Fruit fly (Drosophila melanogaster) whole organism, prepupa: ENCODE data around the gene Ugalt.
A peak's percentile ranks its signal among the peaks of the same experiment; 100 is the strongest.

Source experiments
- Blimp-1 ChIP-seq: fragments of 200-800 bp; sonication (Bioruptor generic); optimal IDR thresholded peaks from 3 replicates; lab custom pipeline; 2017; ENCODE audit warnings: missing biosample characterization, missing genetic modification characterization, mild to moderate bottlenecking, moderate library complexity, missing genetic modification reagents
- CG10631 ChIP-seq: fragments of 200-800 bp; sonication (Bioruptor generic); optimal IDR thresholded peaks from 2 replicates; lab custom pipeline; 2016; ENCODE audit warnings: missing biosample characterization, missing genetic modification characterization
- CG11294 ChIP-seq: fragments of 200-800 bp; sonication (Bioruptor generic); IDR thresholded peaks from 2 replicates; pipeline ENCODE4 v1.3.6; 2022; ENCODE audit warnings: missing biosample characterization, missing genetic modification characterization
- CG11762 ChIP-seq: fragments of 200-800 bp; sonication (Bioruptor generic); optimal IDR thresholded peaks from 3 replicates; lab custom pipeline; 2016; ENCODE audit warnings: missing biosample characterization, missing genetic modification characterization; ENCODE audit not compliant: insufficient read depth
- CG15336 ChIP-seq: fragments of 200-800 bp; sonication (Bioruptor generic); IDR thresholded peaks from 2 replicates; pipeline ENCODE4 v1.3.6; 2022; ENCODE audit warnings: missing biosample characterization, missing genetic modification characterization
- CG1621 ChIP-seq: fragments of 200-800 bp; sonication (Bioruptor generic); optimal IDR thresholded peaks from 3 replicates; lab custom pipeline; 2018; ENCODE audit warnings: missing biosample characterization, mild to moderate bottlenecking, missing genetic modification characterization
- CG16779 ChIP-seq: fragments of 200-800 bp; sonication (Bioruptor generic); optimal IDR thresholded peaks from 3 replicates; lab custom pipeline; 2017; ENCODE audit warnings: missing biosample characterization, mild to moderate bottlenecking, missing genetic modification characterization
- CG3032 ChIP-seq: fragments of 200-800 bp; optimal IDR thresholded peaks from 2 replicates; lab custom pipeline; 2019; ENCODE audit warnings: missing biosample characterization, mild to moderate bottlenecking, missing genetic modification characterization, moderate library complexity
- CG31627 ChIP-seq: fragments of 200-800 bp; sonication (Bioruptor generic); optimal IDR thresholded peaks from 3 replicates; lab custom pipeline; 2016; ENCODE audit warnings: missing biosample characterization, missing genetic modification characterization
- CG3919 ChIP-seq: fragments of 200-800 bp; sonication (Bioruptor generic); optimal IDR thresholded peaks from 3 replicates; lab custom pipeline; 2016; ENCODE audit warnings: missing biosample characterization, missing genetic modification characterization
- CG4318 ChIP-seq: fragments of 200-800 bp; sonication (Bioruptor generic); optimal IDR thresholded peaks from 3 replicates; lab custom pipeline; 2017; ENCODE audit warnings: missing biosample characterization, mild to moderate bottlenecking, missing genetic modification characterization
- CG6163 ChIP-seq: fragments of 200-800 bp; sonication (Bioruptor generic); IDR thresholded peaks from 3 replicates; pipeline ENCODE4 v1.3.6; 2022; ENCODE audit warnings: missing biosample characterization, missing genetic modification characterization
- CG6276 ChIP-seq: fragments of 200-800 bp; sonication (Bioruptor generic); optimal IDR thresholded peaks from 2 replicates; lab custom pipeline; 2017; ENCODE audit warnings: missing biosample characterization, mild to moderate bottlenecking, missing genetic modification characterization
- CG6808 ChIP-seq: fragments of 200-800 bp; sonication (Bioruptor generic); optimal IDR thresholded peaks from 3 replicates; lab custom pipeline; 2017; ENCODE audit warnings: missing biosample characterization, missing genetic modification characterization, mild to moderate bottlenecking, moderate library complexity, missing genetic modification reagents
- CG6854 ChIP-seq: fragments of 200-800 bp; sonication (Bioruptor generic); optimal IDR thresholded peaks from 2 replicates; lab custom pipeline; 2017; ENCODE audit warnings: missing biosample characterization, mild to moderate bottlenecking, missing genetic modification characterization
- CG7368 ChIP-seq: fragments of 200-800 bp; sonication (Bioruptor generic); optimal IDR thresholded peaks from 3 replicates; lab custom pipeline; 2016; ENCODE audit warnings: missing biosample characterization, missing genetic modification characterization
- CG8119 ChIP-seq: fragments of 200-800 bp; sonication (Bioruptor generic); IDR thresholded peaks from 3 replicates; pipeline ENCODE4 v1.3.6; 2022; ENCODE audit warnings: missing biosample characterization, missing genetic modification characterization
- CG9139 ChIP-seq: fragments of 200-800 bp; sonication (Bioruptor generic); optimal IDR thresholded peaks from 3 replicates; lab custom pipeline; 2017; ENCODE audit warnings: missing biosample characterization, mild to moderate bottlenecking, missing genetic modification characterization
- Eip75B ChIP-seq: fragments of 200-800 bp; sonication (Bioruptor generic); optimal IDR thresholded peaks from 3 replicates; lab custom pipeline; 2016; ENCODE audit warnings: missing biosample characterization, missing genetic modification characterization
- Eip78C ChIP-seq: fragments of 200-800 bp; sonication (Bioruptor generic); peaks from one replicate; lab custom pipeline; 2016; ENCODE audit warnings: missing biosample characterization, missing genetic modification characterization
- Eip93F ChIP-seq: fragments of 200-800 bp; sonication (Bioruptor generic); optimal IDR thresholded peaks from 2 replicates; lab custom pipeline; 2016; ENCODE audit warnings: missing biosample characterization, mild to moderate bottlenecking, missing genetic modification characterization
- Ets21C ChIP-seq: fragments of 200-800 bp; sonication (Bioruptor generic); optimal IDR thresholded peaks from 3 replicates; lab custom pipeline; 2016; ENCODE audit warnings: missing biosample characterization, missing genetic modification characterization
- Ets96B ChIP-seq: fragments of 200-800 bp; optimal IDR thresholded peaks from 2 replicates; lab custom pipeline; 2019; ENCODE audit warnings: missing biosample characterization, mild to moderate bottlenecking, missing genetic modification characterization, moderate library complexity
- Gug ChIP-seq: fragments of 200-800 bp; sonication (Bioruptor generic); IDR thresholded peaks from 2 replicates; pipeline ENCODE4 v1.3.6; 2022; ENCODE audit warnings: missing biosample characterization, missing genetic modification characterization
- Hr4 ChIP-seq: fragments of 200-800 bp; sonication (Bioruptor generic); optimal IDR thresholded peaks from 3 replicates; lab custom pipeline; 2016; ENCODE audit warnings: missing biosample characterization, missing genetic modification characterization
- Lpt ChIP-seq: fragments of 200-800 bp; sonication (Bioruptor generic); optimal IDR thresholded peaks from 3 replicates; lab custom pipeline; 2016; ENCODE audit warnings: missing biosample characterization, missing genetic modification characterization
- Met ChIP-seq: fragments of 200-800 bp; sonication (Bioruptor generic); optimal IDR thresholded peaks from 3 replicates; lab custom pipeline; 2016; ENCODE audit warnings: missing biosample characterization, missing genetic modification characterization
- Smox ChIP-seq: fragments of 200-800 bp; sonication (Bioruptor generic); optimal IDR thresholded peaks from 3 replicates; lab custom pipeline; 2016; ENCODE audit warnings: missing biosample characterization, missing genetic modification characterization
- Sox14 ChIP-seq: fragments of 200-800 bp; sonication (Bioruptor generic); optimal IDR thresholded peaks from 3 replicates; lab custom pipeline; 2016; ENCODE audit warnings: missing biosample characterization, missing genetic modification characterization
- Sox15 ChIP-seq: fragments of 200-800 bp; sonication (Bioruptor generic); optimal IDR thresholded peaks from 3 replicates; lab custom pipeline; 2016; ENCODE audit warnings: missing biosample characterization, missing genetic modification characterization
- achi ChIP-seq: fragments of 200-800 bp; sonication (Bioruptor generic); optimal IDR thresholded peaks from 3 replicates; lab custom pipeline; 2016; ENCODE audit warnings: missing biosample characterization, missing genetic modification characterization
- acj6 ChIP-seq: fragments of 200-800 bp; sonication (Bioruptor generic); optimal IDR thresholded peaks from 3 replicates; lab custom pipeline; 2016; ENCODE audit warnings: missing biosample characterization, missing genetic modification characterization
- cyc ChIP-seq: fragments of 200-800 bp; sonication (Bioruptor generic); optimal IDR thresholded peaks from 3 replicates; lab custom pipeline; 2016; ENCODE audit warnings: missing biosample characterization, missing genetic modification characterization
- dac ChIP-seq: fragments of 200-800 bp; sonication (Bioruptor generic); optimal IDR thresholded peaks from 2 replicates; lab custom pipeline; 2017; ENCODE audit warnings: missing biosample characterization, mild to moderate bottlenecking, missing genetic modification characterization
- dsx ChIP-seq: fragments of 200-800 bp; optimal IDR thresholded peaks from 3 replicates; lab custom pipeline; 2019; ENCODE audit warnings: missing biosample characterization, mild to moderate bottlenecking, missing genetic modification characterization, moderate library complexity; ENCODE audit not compliant: poor library complexity, severe bottlenecking
- eg ChIP-seq: fragments of 200-800 bp; sonication (Bioruptor generic); IDR thresholded peaks from 3 replicates; pipeline ENCODE4 v1.3.6; 2022; ENCODE audit warnings: missing biosample characterization, missing genetic modification characterization
- esn ChIP-seq: fragments of 200-800 bp; sonication (Bioruptor generic); optimal IDR thresholded peaks from 2 replicates; lab custom pipeline; 2016; ENCODE audit warnings: missing biosample characterization, mild to moderate bottlenecking, missing genetic modification characterization, moderate library complexity
- lz ChIP-seq: fragments of 200-800 bp; sonication (Bioruptor generic); optimal IDR thresholded peaks from 3 replicates; lab custom pipeline; 2016; ENCODE audit warnings: missing biosample characterization, missing genetic modification characterization
- net ChIP-seq: fragments of 200-800 bp; sonication (Bioruptor generic); optimal IDR thresholded peaks from 3 replicates; lab custom pipeline; 2016; ENCODE audit warnings: missing biosample characterization, missing genetic modification characterization
- pdm3 ChIP-seq: fragments of 200-800 bp; sonication (Bioruptor generic); optimal IDR thresholded peaks from 3 replicates; lab custom pipeline; 2016; ENCODE audit warnings: missing biosample characterization, missing genetic modification characterization
- salr ChIP-seq, 2 experiments: fragments of 200-800 bp; sonication (Bioruptor generic); optimal IDR thresholded peaks; 3 replicates each; lab custom pipeline; 2016 to 2018; ENCODE audit warnings: missing biosample characterization in 2 of 2, missing genetic modification characterization in 2 of 2, mild to moderate bottlenecking in 1 of 2
- spab ChIP-seq: fragments of 200-800 bp; sonication (Bioruptor generic); optimal IDR thresholded peaks from 2 replicates; lab custom pipeline; 2017; ENCODE audit warnings: missing biosample characterization, mild to moderate bottlenecking, missing genetic modification characterization, missing genetic modification reagents
- ss ChIP-seq, 2 experiments: fragments of 200-800 bp; sonication (Bioruptor generic); optimal IDR thresholded peaks; 2 replicates in 1 of 2; 3 replicates in 1 of 2; lab custom pipeline; 2017 to 2018; ENCODE audit warnings: mild to moderate bottlenecking in 2 of 2, missing biosample characterization in 2 of 2, missing genetic modification characterization in 2 of 2, moderate library complexity in 1 of 2
- svp ChIP-seq: fragments of 200-800 bp; sonication (Bioruptor generic); peaks from one replicate; lab custom pipeline; 2016; ENCODE audit warnings: missing biosample characterization, missing genetic modification characterization
- topi ChIP-seq: fragments of 200-800 bp; sonication (Bioruptor generic); optimal IDR thresholded peaks from 3 replicates; lab custom pipeline; 2016; ENCODE audit warnings: missing biosample characterization, missing genetic modification characterization

Ugalt gene

DNA sequence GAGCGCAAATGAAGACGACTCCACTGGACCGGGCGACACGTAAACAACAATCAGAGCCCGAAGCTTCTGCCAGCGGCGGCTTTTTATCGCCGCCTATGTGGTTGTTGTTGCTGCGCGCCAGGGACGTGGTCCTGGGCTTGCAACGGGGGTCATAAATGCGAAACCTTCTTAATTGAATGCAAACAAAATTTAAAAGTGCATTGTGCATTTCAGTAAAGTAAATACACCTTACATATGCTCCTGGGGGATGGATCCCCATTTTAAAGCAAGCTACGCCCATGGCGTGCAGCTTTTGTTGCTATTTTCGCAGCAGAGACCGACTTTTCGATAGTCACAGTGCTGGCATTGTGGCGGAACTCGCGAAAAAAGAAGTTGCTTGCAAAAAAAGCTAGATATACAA lies at the start of gene Ugalt (continued):
- TF ChIP-seq ss (GFP tag; optimal IDR thresholded peaks at IDR 0.05; lab: Kevin White, UChicago) (peak; percentile 100), Met (peak; percentile 100), pdm3 (GFP tag; lab: Kevin White, UChicago) (peak; percentile 100), Blimp-1 (GFP tag; lab: Kevin White, UChicago) (peak; percentile 100), achi (GFP tag; lab: Kevin White, UChicago) (peak; percentile 100), CG6276 (GFP tag; lab: Kevin White, UChicago) (peak; percentile 100), CG11294 (GFP tag; lab: Robert Waterston, UW) (peak; percentile 100), Gug (GFP tag; lab: Robert Waterston, UW) (peak; percentile 100)

- TF ChIP-seq acj6 (GFP tag; lab: Kevin White, UChicago) (no peak), CG9139 (GFP tag; lab: Kevin White, UChicago) (no peak), CG6163 (GFP tag; lab: Robert Waterston, UW) (no peak), salr (GFP tag; optimal IDR thresholded peaks at IDR 0.05; lab: Kevin White, UChicago) (no peak), Ets96B (tag; lab: Kevin White, UChicago) (no peak), dsx (GFP tag; lab: Kevin White, UChicago) (no peak)
Observed at dm6 chrX:2749693-2750092, 46.0 kb upstream of the Ugalt start.

dm6 chrX:2744042-2744441 lies 40.4 kb upstream of the Ugalt start, which contains the start of gene Syx4:
Syx4 (minus strand) TSS chrX:2744076.
- TF ChIP-seq Eip78C (GFP tag; lab: Kevin White, UChicago) (peak; percentile 97), Hr4 (peak; percentile 92), CG31627 (GFP tag; lab: Kevin White, UChicago) (peak; percentile 87), CG16779 (peak; percentile 81), CG10631 (peak; percentile 87), CG7368 (GFP tag; lab: Kevin White, UChicago) (peak; percentile 91), Sox14 (GFP tag; lab: Kevin White, UChicago) (peak; percentile 92), salr (GFP tag; optimal IDR thresholded peaks at IDR 0.05; lab: Kevin White, UChicago) (peak; percentile 77 to 84), Eip75B (GFP tag; lab: Kevin White, UChicago) (peak; percentile 85), esn (GFP tag; lab: Kevin White, UChicago) (peak; percentile 91), CG1621 (peak; percentile 89), CG9139 (GFP tag; lab: Kevin White, UChicago) (peak; percentile 75), CG3919 (GFP tag; lab: Kevin White, UChicago) (peak; percentile 91), CG6163 (GFP tag; lab: Robert Waterston, UW) (peak; percentile 95), CG11294 (GFP tag; lab: Robert Waterston, UW) (peak; percentile 92), eg (GFP tag; lab: Robert Waterston, UW) (peak; percentile 98), Ets21C (GFP tag; lab: Kevin White, UChicago) (peak; percentile 81), lz (GFP tag; lab: Kevin White, UChicago) (peak; percentile 89), Met (peak; percentile 91), ss (GFP tag; optimal IDR thresholded peaks at IDR 0.05; lab: Kevin White, UChicago) (peak; percentile 67 to 83), dac (GFP tag; lab: Kevin White, UChicago) (peak; percentile 81), net (GFP tag; lab: Kevin White, UChicago) (peak; percentile 92), Eip93F (GFP tag; lab: Kevin White, UChicago) (peak; percentile 58), CG11762 (GFP tag; lab: Kevin White, UChicago) (peak; percentile 88), topi (GFP tag; lab: Kevin White, UChicago) (peak; percentile 92), CG15336 (GFP tag; lab: Robert Waterston, UW) (peak; percentile 96), cyc (peak; percentile 88), Lpt (GFP tag; lab: Kevin White, UChicago) (peak; percentile 85), Sox15 (GFP tag; lab: Kevin White, UChicago) (peak; percentile 87), Smox (GFP tag; lab: Kevin White, UChicago) (peak; percentile 87), svp (GFP tag; lab: Kevin White, UChicago) (peak; percentile 92), dsx (GFP tag; lab: Kevin White, UChicago) (peak; percentile 80), CG8119 (peak; percentile 93), CG4318 (GFP tag; lab: Kevin White, UChicago) (peak; percentile 83), spab (peak; percentile 81), Gug (GFP tag; lab: Robert Waterston, UW) (peak; percentile 93), Blimp-1 (GFP tag; lab: Kevin White, UChicago) (peak; percentile 65), CG6854 (GFP tag; lab: Kevin White, UChicago) (peak; percentile 78), CG6276 (GFP tag; lab: Kevin White, UChicago) (peak; percentile 93), CG6808 (GFP tag; lab: Kevin White, UChicago) (peak; percentile 74), pdm3 (GFP tag; lab: Kevin White, UChicago) (peak; percentile 94), CG3032 (tag; lab: Kevin White, UChicago) (peak; percentile 85)
